Fruit fly (Drosophila melanogaster): ENCODE measurements around the gene Sarm.

Sarm gene

DNA sequence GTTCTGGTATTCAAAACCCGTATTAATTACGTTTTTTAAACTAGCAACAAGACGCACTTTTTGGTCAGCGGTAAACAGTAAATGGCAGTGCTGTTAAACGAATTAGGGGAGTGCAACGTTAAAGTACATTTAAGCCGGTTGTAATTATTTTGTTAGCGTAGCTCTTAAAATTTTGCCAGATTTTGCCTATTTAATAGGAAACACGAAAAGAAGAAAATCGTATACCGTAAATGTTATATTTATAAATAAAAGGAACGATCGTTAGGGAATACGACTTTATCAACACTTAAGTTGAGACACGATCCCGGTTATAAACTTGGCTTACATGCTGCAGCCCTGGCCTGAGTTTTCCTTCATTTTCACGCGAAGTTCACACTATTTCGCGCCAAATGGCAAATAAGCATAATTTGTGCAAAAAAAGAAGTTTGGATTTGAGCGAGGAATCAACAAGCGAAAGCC, 73.8 kb downstream of the Sarm start, which contains the start of the genes Setx and mus301 (continued):
- TF ChIP-seq sr (GFP tag; IDR thresholded peaks at IDR 0.05) (no peak), CkIIα-i1 (GFP tag; IDR thresholded peaks at IDR 0.05) (no peak), NFAT (GFP tag; IDR thresholded peaks at IDR 0.05) (peak; percentile 69), CG4854 (GFP tag; optimal IDR thresholded peaks at IDR 0.05) (peak; percentile 76), schlank (tag; optimal IDR thresholded peaks at IDR 0.05) (peak; percentile 23), Lhr (GFP tag; optimal IDR thresholded peaks at IDR 0.05) (peak; percentile 95), Hr51 (GFP tag; optimal IDR thresholded peaks at IDR 0.05) (peak in 1 of 2 experiments; percentile 87), lilli (GFP tag; optimal IDR thresholded peaks at IDR 0.05) (peak; percentile 92), repo (GFP tag; optimal IDR thresholded peaks at IDR 0.05) (peak; percentile 58), grn (GFP tag; optimal IDR thresholded peaks at IDR 0.05) (no peak), CG33557 (GFP tag; optimal IDR thresholded peaks at IDR 0.05) (peak; percentile 69), CG15011 (GFP tag; optimal IDR thresholded peaks at IDR 0.05) (no peak), CG4328 (GFP tag; optimal IDR thresholded peaks at IDR 0.05) (peak; percentile 37), Sox100B (GFP tag; optimal IDR thresholded peaks at IDR 0.05) (peak; percentile 70), H2.0 (GFP tag; IDR thresholded peaks at IDR 0.05) (peak; percentile 62), CG10462 (GFP tag; optimal IDR thresholded peaks at IDR 0.05) (peak; percentile 69), CG7839 (tag; optimal IDR thresholded peaks at IDR 0.05) (no peak), gcm (GFP tag; optimal IDR thresholded peaks at IDR 0.05) (no peak), Gsc (GFP tag; IDR thresholded peaks at IDR 0.05) (0 out of 2 replicates have a peak, but pooled peaks have one; percentile 27), CG9797 (GFP tag; optimal IDR thresholded peaks at IDR 0.05) (peak; percentile 76), CG31365 (tag; optimal IDR thresholded peaks at IDR 0.05) (no peak), CG10321 (GFP tag; IDR thresholded peaks at IDR 0.05) (0 out of 2 replicates have a peak, but pooled peaks have one; percentile 35), CG32772 (GFP tag; IDR thresholded peaks at IDR 0.05) (peak; percentile 66), CG4360 (GFP tag; IDR thresholded peaks at IDR 0.05) (no peak), dan (GFP tag; IDR thresholded peaks at IDR 0.05) (no peak; the same call in 1 of the 2 replicates), Nf-YB (GFP tag; optimal IDR thresholded peaks at IDR 0.05) (peak; percentile 30), pros (GFP tag; optimal IDR thresholded peaks at IDR 0.05) (no peak), Max (GFP tag; optimal IDR thresholded peaks at IDR 0.05) (peak; percentile 91), CG12942 (GFP tag; optimal IDR thresholded peaks at IDR 0.05) (peak; percentile 88), Doc2 (GFP tag; IDR thresholded peaks at IDR 0.05) (no peak), MESR4 (GFP tag; optimal IDR thresholded peaks at IDR 0.05) (no peak), shn (GFP tag; optimal IDR thresholded peaks at IDR 0.05) (peak; percentile 76), NC2α (GFP tag; optimal IDR thresholded peaks at IDR 0.05) (peak; percentile 30), CG7372 (GFP tag; IDR thresholded peaks at IDR 0.05) (peak; percentile 80), CG9215 (GFP tag; IDR thresholded peaks at IDR 0.05) (peak; percentile 80), pho (GFP tag; optimal IDR thresholded peaks at IDR 0.05) (peak; percentile 88), CG30403 (GFP tag; optimal IDR thresholded peaks at IDR 0.05) (peak; percentile 91), ftz-f1 (GFP tag; optimal IDR thresholded peaks at IDR 0.05) (peak; percentile 46), sens-2 (GFP tag; IDR thresholded peaks at IDR 0.05) (no peak; the same call in 1 of the 2 replicates), caup (GFP tag; optimal IDR thresholded peaks at IDR 0.05; ENCODE audit: severe bottlenecking) (peak; percentile 81), Bdp1 (GFP tag; optimal IDR thresholded peaks at IDR 0.05) (peak; percentile 80), ham (GFP tag; IDR thresholded peaks at IDR 0.05) (0 out of 2 replicates have a peak, but pooled peaks have one; percentile 48), lola (GFP tag; optimal IDR thresholded peaks at IDR 0.05) (peak in 1 of 3 experiments; percentile 74), CG1647 (GFP tag; optimal IDR thresholded peaks at IDR 0.05) (peak; percentile 89), kay (GFP tag; optimal IDR thresholded peaks at IDR 0.05) (peak; percentile 65), CG17829 (tag; optimal IDR thresholded peaks at IDR 0.05) (no peak), CG13287 (GFP tag; IDR thresholded peaks at IDR 0.05; ENCODE audit: partially characterized antibody) (peak; percentile 49), CG10543 (GFP tag; optimal IDR thresholded peaks at IDR 0.05) (peak; percentile 75), CG8924 (tag; optimal IDR thresholded peaks at IDR 0.05) (no peak), CG10959 (GFP tag; IDR thresholded peaks at IDR 0.05) (peak; percentile 48; the same call in 1 of the 2 replicates)

All from whole organism, embryonic.